Worm (Caenorhabditis elegans): ENCODE data around the gene ZK822.1.

The ZK822.1 gene

DNA sequence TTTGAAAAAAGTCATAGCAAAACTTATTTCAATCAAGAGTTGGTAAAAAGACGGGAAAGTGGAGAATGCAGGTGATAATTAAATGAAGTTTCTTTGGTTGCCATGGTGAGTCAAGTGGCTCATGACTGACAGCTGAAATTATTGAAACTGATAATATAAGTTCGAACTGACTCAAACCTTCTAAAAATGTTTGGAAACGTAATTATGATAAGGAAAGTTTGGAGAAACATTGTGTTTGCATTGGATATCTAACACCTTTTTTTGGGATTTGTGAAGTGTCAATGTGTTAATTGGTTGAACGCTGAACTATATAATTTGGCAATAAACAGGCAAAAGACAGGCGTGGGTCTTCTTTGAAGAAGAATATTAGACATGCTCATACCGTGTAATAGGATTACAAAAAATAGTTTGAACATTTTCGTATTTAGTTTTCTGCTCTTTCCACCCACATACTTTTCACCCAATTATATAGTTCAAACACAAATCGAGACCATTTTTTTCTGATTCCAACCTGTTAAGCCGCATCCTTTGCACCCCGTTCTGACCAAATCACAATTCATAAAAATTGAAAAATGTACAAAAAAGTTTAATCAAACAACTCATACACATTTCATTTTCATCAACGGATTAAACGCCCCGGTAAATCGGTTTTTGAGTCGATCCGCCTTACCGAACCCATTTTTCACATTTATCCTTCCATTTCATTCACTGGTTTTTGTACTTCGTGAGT lies 3.6 kb upstream of the ZK822.1 start, which contains the start of the genes srlf-33 and srlf-32:
Gene srlf-33, minus strand, starts transcription at position 101 of the 730 bp plus-strand sequence.
Gene srlf-32, plus strand, starts transcription at position 680 of the 730 bp plus-strand sequence.
- TF ChIP-seq elt-1 (tag; optimal IDR thresholded peaks at IDR 0.05; ENCODE audit: borderline replicate concordance, insufficient read depth) (no peak), mab-5 (tag; optimal IDR thresholded peaks at IDR 0.05) (no peak), mls-2 (tag; optimal IDR thresholded peaks at IDR 0.05) (no peak), drap-1 (GFP tag; optimal IDR thresholded peaks at IDR 0.05) (no peak), unc-120 (tag; optimal IDR thresholded peaks at IDR 0.05; ENCODE audit: poor library complexity, severe bottlenecking) (no peak), zip-8 (tag; optimal IDR thresholded peaks at IDR 0.05) (no peak), ceh-43 (GFP tag; optimal IDR thresholded peaks at IDR 0.05) (no peak), nhr-76 (tag; optimal IDR thresholded peaks at IDR 0.05) (no peak), snpc-4 (tag; optimal IDR thresholded peaks at IDR 0.05) (no peak), lin-32 (GFP tag; optimal IDR thresholded peaks at IDR 0.05) (no peak), unc-39 (tag; optimal IDR thresholded peaks at IDR 0.05) (no peak), pha-4 (tag; optimal IDR thresholded peaks at IDR 0.05) (no peak), tbx-8 (GFP tag; optimal IDR thresholded peaks at IDR 0.05) (no peak), bed-3 (GFP tag; optimal IDR thresholded peaks at IDR 0.05) (no peak), nhr-237 (tag; optimal IDR thresholded peaks at IDR 0.05) (no peak)

DNA sequence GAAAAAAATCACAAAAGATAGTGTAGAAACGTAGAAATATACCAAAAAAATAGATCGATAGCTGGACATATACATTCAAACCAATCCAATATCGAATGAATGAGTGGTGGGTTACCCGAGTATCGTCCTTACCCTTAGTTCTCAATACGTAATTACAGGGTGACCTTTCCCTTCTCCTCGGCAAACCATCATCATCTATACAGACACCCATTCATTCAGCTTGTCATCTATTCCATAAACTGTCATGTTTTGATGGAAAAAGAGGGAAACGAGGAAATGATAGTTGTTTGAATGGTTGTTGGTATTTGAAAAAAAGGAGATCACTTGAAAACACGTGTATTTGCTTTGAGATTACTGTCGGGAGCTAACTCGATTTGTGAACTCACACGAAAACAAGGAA lies 2.2 kb upstream of the ZK822.1 start:
- TF ChIP-seq nhr-2 (tag; optimal IDR thresholded peaks at IDR 0.05): peak; percentile 32
- no peak for TF ChIP-seq ham-2 (GFP tag; optimal IDR thresholded peaks at IDR 0.05)

DNA sequence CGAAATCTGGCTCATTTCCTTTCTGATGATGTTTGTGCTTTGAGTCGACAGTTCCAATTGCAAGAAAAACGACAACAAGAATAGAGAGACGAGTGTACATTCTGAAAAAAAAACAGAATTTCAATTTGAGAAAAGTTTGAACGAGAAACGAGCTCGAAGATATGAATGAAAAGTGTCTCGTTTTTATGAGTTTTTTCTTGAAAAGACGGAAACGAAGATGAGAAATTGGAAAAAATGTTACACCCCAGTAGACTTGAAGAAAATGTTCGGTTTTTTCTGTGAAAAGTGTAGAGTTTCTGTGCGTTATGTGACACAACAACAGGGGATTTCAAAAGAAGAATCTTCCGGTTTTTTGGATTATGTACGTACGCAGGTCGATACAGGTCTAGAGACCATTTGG lies 1.1 kb upstream of the ZK822.1 start, which contains the start of gene srlf-31:
Gene srlf-31, minus strand, starts transcription at position 101 of the 400 bp plus-strand sequence.
- TF ChIP-seq ceh-39 (tag; optimal IDR thresholded peaks at IDR 0.05) (no peak), cnd-1 (tag; optimal IDR thresholded peaks at IDR 0.05) (no peak), sptf-1 (tag; optimal IDR thresholded peaks at IDR 0.05) (no peak), tbx-8 (GFP tag; optimal IDR thresholded peaks at IDR 0.05) (no peak), flh-1 (GFP tag; optimal IDR thresholded peaks at IDR 0.05) (no peak), ces-1 (GFP tag; optimal IDR thresholded peaks at IDR 0.05) (no peak), M03D4.4 (tag; optimal IDR thresholded peaks at IDR 0.05) (no peak), hlh-1 (tag; optimal IDR thresholded peaks at IDR 0.05) (no peak), unc-120 (tag; optimal IDR thresholded peaks at IDR 0.05; ENCODE audit: poor library complexity, severe bottlenecking) (no peak), lsy-2 (tag; optimal IDR thresholded peaks at IDR 0.05) (no peak), zip-8 (tag; optimal IDR thresholded peaks at IDR 0.05) (no peak), nhr-28 (tag; optimal IDR thresholded peaks at IDR 0.05) (no peak), lin-32 (GFP tag; optimal IDR thresholded peaks at IDR 0.05) (no peak), sem-2 (GFP tag; optimal IDR thresholded peaks at IDR 0.05) (no peak), unc-62 (GFP tag; optimal IDR thresholded peaks at IDR 0.05) (no peak), mab-5 (tag; optimal IDR thresholded peaks at IDR 0.05) (no peak), nhr-12 (tag; optimal IDR thresholded peaks at IDR 0.05) (no peak), bed-3 (GFP tag; optimal IDR thresholded peaks at IDR 0.05) (no peak)

DNA sequence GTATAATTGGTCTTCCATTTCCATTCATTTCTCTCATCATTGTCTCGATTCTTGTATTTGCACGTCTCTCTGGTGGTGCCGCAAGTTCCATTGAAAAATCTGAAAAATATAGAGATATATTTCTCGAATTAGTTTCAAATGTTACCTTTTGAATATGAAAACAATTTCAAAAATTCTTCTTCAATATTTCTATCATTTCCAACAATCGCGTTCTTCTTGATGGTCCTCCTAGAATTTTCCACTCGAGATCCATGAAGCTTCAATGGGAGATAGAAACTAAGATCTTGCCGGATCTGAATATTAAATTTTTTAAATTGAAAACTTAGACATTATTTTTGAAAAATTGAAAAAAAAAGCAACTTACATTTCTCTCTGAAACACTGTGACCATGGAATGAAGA lies 2.9 kb downstream of the ZK822.1 start:
- TF ChIP-seq pha-4 (tag; optimal IDR thresholded peaks at IDR 0.05): no peak
- no peak for TF ChIP-seq zip-8 (tag; optimal IDR thresholded peaks at IDR 0.05)
- no peak for TF ChIP-seq cnd-1 (tag; optimal IDR thresholded peaks at IDR 0.05)
- no peak for TF ChIP-seq unc-120 (tag; optimal IDR thresholded peaks at IDR 0.05; ENCODE audit: poor library complexity, severe bottlenecking)
- TF ChIP-seq tbx-8 (GFP tag; optimal IDR thresholded peaks at IDR 0.05): no peak
- no peak for TF ChIP-seq sptf-1 (tag; optimal IDR thresholded peaks at IDR 0.05)
- TF ChIP-seq nhr-12 (tag; optimal IDR thresholded peaks at IDR 0.05): no peak
- TF ChIP-seq unc-62 (GFP tag; optimal IDR thresholded peaks at IDR 0.05): no peak
- no peak for TF ChIP-seq ztf-11 (tag; optimal IDR thresholded peaks at IDR 0.05)
- no peak for TF ChIP-seq M03D4.4 (tag; optimal IDR thresholded peaks at IDR 0.05)
- no peak for TF ChIP-seq lin-13 (tag; optimal IDR thresholded peaks at IDR 0.05)
- no peak for TF ChIP-seq elt-1 (tag; optimal IDR thresholded peaks at IDR 0.05; ENCODE audit: borderline replicate concordance, insufficient read depth)
- no peak for TF ChIP-seq mls-2 (tag; optimal IDR thresholded peaks at IDR 0.05)
- TF ChIP-seq sem-2 (GFP tag; optimal IDR thresholded peaks at IDR 0.05): no peak

DNA sequence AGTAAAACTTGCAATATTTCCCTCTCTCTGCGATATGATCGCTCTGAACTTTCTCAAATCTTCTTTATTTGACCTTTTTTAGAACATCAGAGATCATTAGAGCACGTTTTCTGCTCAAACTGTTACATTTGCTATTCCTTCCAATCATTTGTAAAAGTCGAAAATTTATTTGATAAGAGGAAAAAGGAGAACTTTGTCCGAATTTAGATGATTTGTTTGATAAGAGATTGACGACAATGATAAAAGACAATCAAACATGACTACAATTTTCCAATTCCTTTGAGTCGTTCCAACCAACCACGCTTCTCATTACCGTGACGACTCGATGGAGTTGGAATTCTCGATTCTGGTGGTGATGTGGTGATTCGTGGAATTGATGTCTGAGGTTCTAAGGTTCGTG lies 4.0 kb downstream of the ZK822.1 start:
- TF ChIP-seq ztf-11 (tag; optimal IDR thresholded peaks at IDR 0.05) (no peak), drap-1 (GFP tag; optimal IDR thresholded peaks at IDR 0.05) (no peak), elt-1 (tag; optimal IDR thresholded peaks at IDR 0.05; ENCODE audit: borderline replicate concordance, insufficient read depth) (no peak), nhr-2 (tag; optimal IDR thresholded peaks at IDR 0.05) (no peak), ceh-83 (GFP tag; optimal IDR thresholded peaks at IDR 0.05) (no peak), nhr-76 (tag; optimal IDR thresholded peaks at IDR 0.05) (no peak), nhr-28 (tag; optimal IDR thresholded peaks at IDR 0.05) (no peak), cnd-1 (tag; optimal IDR thresholded peaks at IDR 0.05) (no peak), sptf-1 (tag; optimal IDR thresholded peaks at IDR 0.05) (no peak), unc-62 (GFP tag; optimal IDR thresholded peaks at IDR 0.05) (no peak), ham-2 (GFP tag; optimal IDR thresholded peaks at IDR 0.05) (no peak), lsy-2 (tag; optimal IDR thresholded peaks at IDR 0.05) (no peak), ceh-43 (GFP tag; optimal IDR thresholded peaks at IDR 0.05) (no peak), bed-3 (GFP tag; optimal IDR thresholded peaks at IDR 0.05) (no peak), blmp-1 (tag; optimal IDR thresholded peaks at IDR 0.05) (no peak), flh-1 (GFP tag; optimal IDR thresholded peaks at IDR 0.05) (no peak), unc-39 (tag; optimal IDR thresholded peaks at IDR 0.05) (no peak), snpc-4 (tag; optimal IDR thresholded peaks at IDR 0.05) (no peak)

Data from whole organism, mixed stage, embryonic.